Worm (Caenorhabditis elegans) whole organism, late embryonic: ENCODE results near the gene asah-2.

Experiments
- Y22D7AL.16 ChIP-seq: sonication (generic microtip); optimal IDR thresholded peaks from 2 replicates; lab custom pipeline; 2016; ENCODE audit warnings: missing genetic modification characterization, missing compliant biosample characterization
- ceh-9 ChIP-seq: sonication (generic microtip); optimal IDR thresholded peaks from 2 replicates; lab custom pipeline; 2016; ENCODE audit warnings: mild to moderate bottlenecking, missing genetic modification characterization, inconsistent platforms, missing compliant biosample characterization
- eyg-1 ChIP-seq: sonication (generic microtip); optimal IDR thresholded peaks from 2 replicates; lab custom pipeline; 2016; ENCODE audit warnings: missing genotype, missing genetic modification characterization, missing compliant biosample characterization
- fkh-6 ChIP-seq: sonication (generic microtip); optimal IDR thresholded peaks from 2 replicates; lab custom pipeline; 2016; ENCODE audit warnings: missing genetic modification characterization, missing compliant biosample characterization
- nfya-1 ChIP-seq: sonication (generic microtip); optimal IDR thresholded peaks from 2 replicates; lab custom pipeline; 2017; ENCODE audit warnings: missing genetic modification characterization, mild to moderate bottlenecking, missing compliant biosample characterization, antibody characterized with exemption, moderate library complexity
- nhr-11 ChIP-seq: fragments of 150-350 bp; optimal IDR thresholded peaks from 2 replicates; lab custom pipeline; 2014; ENCODE audit warnings: missing biosample characterization, missing genetic modification characterization
- odd-2 ChIP-seq: sonication (generic microtip); optimal IDR thresholded peaks from 2 replicates; lab custom pipeline; 2017; ENCODE audit warnings: antibody characterized with exemption, mild to moderate bottlenecking, missing genetic modification characterization, missing compliant biosample characterization
- pag-3 ChIP-seq: sonication (generic microtip); optimal IDR thresholded peaks from 2 replicates; lab custom pipeline; 2016; ENCODE audit warnings: missing compliant biosample characterization, missing genetic modification characterization, borderline replicate concordance
- pat-9 ChIP-seq: fragments of 200-800 bp; sonication (Bioruptor generic); optimal IDR thresholded peaks from 2 replicates; lab custom pipeline; 2018; ENCODE audit warnings: mild to moderate bottlenecking, missing genetic modification characterization, moderate library complexity, missing compliant biosample characterization
- pha-2 ChIP-seq: sonication (generic microtip); optimal IDR thresholded peaks from 2 replicates; lab custom pipeline; 2017; ENCODE audit warnings: mild to moderate bottlenecking, missing genetic modification characterization, missing compliant biosample characterization
- unc-42 ChIP-seq: sonication (generic microtip); optimal IDR thresholded peaks from 2 replicates; lab custom pipeline; 2016; ENCODE audit warnings: missing genotype, missing genetic modification characterization, missing compliant biosample characterization
- unc-86 ChIP-seq: sonication (generic microtip); optimal IDR thresholded peaks from 2 replicates; lab custom pipeline; 2016; ENCODE audit warnings: missing genetic modification characterization, missing compliant biosample characterization

DNA sequence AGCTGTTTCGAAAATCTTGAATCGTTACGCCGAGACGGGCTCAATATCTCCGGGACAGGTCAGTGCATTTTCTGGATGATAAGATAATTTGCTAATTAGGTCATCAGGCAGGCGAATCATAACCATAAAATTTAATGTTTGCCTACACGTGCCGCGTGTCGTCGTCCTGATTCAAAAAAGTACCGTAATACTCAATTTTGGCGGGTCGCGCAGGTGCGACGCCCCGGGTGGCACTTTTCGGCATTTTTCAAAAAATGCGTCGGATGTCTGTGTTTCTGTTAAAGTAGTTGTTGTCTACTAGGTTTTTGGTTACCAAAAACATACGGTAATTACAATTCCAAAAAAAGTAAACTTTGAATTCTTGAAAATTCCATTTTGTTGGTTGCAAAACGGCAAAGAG lies 8.1 kb downstream of the asah-2 start:
- TF ChIP-seq nfya-1 (no peak), fkh-6 (tag; lab: Kevin White, UChicago) (no peak), pat-9 (no peak), Y22D7AL.16 (tag; lab: Kevin White, UChicago) (no peak), odd-2 (tag; lab: Kevin White, UChicago) (no peak), nhr-11 (no peak), pag-3 (no peak), unc-42 (tag; lab: Kevin White, UChicago) (no peak), eyg-1 (tag; lab: Kevin White, UChicago) (no peak), unc-86 (tag; lab: Kevin White, UChicago) (no peak), pha-2 (tag; lab: Kevin White, UChicago) (no peak), ceh-9 (no peak)
